Fruit fly (Drosophila melanogaster): ENCODE measurements around the gene Osi3.

DNA sequence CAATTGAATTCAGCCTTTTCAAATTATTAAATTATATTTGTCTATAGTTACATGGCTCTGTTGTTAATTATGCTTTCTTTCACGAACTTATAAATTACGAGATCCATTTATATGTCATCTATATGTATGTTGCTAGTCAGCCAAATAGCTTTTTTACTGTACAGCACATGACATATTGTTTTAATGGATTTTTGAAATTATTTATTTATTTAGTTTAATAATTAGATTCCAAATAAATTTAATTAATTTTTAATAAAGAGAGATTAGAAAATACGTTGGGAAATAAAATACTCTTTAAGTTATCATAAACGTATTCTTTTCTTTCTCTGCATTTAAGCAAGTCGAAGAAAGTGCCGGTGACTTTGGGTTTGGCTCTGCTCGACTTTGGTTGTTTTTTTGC is 25.7 kb downstream of the Osi3 start:
- TF ChIP-seq CTCF (optimal IDR thresholded peaks at IDR 0.05) (no peak), CG8478 (optimal IDR thresholded peaks at IDR 0.05) (no peak)
